Fruit fly (Drosophila melanogaster): ENCODE measurements around the gene CG7742.

CG7742 gene

DNA sequence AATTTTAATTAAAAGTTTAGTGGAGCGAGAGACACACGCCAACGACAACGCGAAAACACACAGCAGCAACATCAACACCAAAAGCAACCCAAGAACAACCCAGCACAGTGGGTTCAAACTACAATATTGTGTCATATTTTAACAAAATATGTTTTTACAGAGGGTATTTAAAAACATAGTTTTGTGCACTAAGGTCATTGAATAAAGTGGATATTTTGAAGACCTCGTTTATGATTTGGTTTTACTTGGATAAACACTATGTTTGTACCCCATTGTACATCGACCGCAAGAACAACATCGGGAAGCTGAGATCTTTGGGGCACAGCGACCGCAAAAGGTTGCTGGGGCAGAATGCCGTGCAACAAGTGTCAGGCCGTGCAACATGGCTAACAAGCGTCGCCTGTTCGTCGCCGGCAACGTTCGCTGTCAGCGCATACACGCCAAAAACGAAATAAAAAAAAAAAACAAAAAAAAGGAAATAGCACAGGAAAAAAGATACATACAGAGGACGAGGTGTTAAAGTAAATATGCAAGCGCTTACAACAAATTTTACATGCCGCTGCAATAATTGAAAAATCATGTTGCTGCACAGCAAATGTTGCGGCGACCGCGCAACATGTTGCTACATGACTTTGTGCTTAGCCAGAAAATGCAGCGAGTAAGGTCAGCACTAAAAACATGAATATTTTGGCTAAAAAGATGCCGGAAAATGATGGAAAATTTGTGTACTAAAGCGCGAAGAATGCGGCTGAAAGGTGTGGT is 46.5 kb upstream of the CG7742 start (continued):
- TF ChIP-seq CG32006 (GFP tag; optimal IDR thresholded peaks at IDR 0.05) (peak; percentile 75), CG6276 (GFP tag; optimal IDR thresholded peaks at IDR 0.05) (peak; percentile 75), CG6163 (GFP tag; IDR thresholded peaks at IDR 0.05) (peak; percentile 93), acj6 (GFP tag; optimal IDR thresholded peaks at IDR 0.05) (peak; percentile 85), Smox (GFP tag; optimal IDR thresholded peaks at IDR 0.05) (peak; percentile 90), Eip78C (GFP tag) (peak; percentile 97), achi (GFP tag; optimal IDR thresholded peaks at IDR 0.05) (peak; percentile 84), CG11762 (GFP tag; optimal IDR thresholded peaks at IDR 0.05; ENCODE audit: insufficient read depth) (peak; percentile 84), CG10631 (GFP tag; optimal IDR thresholded peaks at IDR 0.05) (peak; percentile 78), OdsH (GFP tag; optimal IDR thresholded peaks at IDR 0.05) (peak; percentile 76), topi (GFP tag; optimal IDR thresholded peaks at IDR 0.05) (peak; percentile 93), CG34406 (GFP tag; optimal IDR thresholded peaks at IDR 0.05) (peak; percentile 82), fd85E (GFP tag; optimal IDR thresholded peaks at IDR 0.05) (no peak), Ets21C (GFP tag; optimal IDR thresholded peaks at IDR 0.05) (peak; percentile 75), pdm3 (GFP tag; optimal IDR thresholded peaks at IDR 0.05) (peak; percentile 83), Hr4 (GFP tag; optimal IDR thresholded peaks at IDR 0.05) (peak; percentile 51), eg (GFP tag; IDR thresholded peaks at IDR 0.05) (peak; percentile 74), cyc (GFP tag; optimal IDR thresholded peaks at IDR 0.05) (peak; percentile 89), Met (GFP tag; optimal IDR thresholded peaks at IDR 0.05) (peak; percentile 94), CG9139 (GFP tag; optimal IDR thresholded peaks at IDR 0.05) (peak; percentile 86), Blimp-1 (GFP tag; optimal IDR thresholded peaks at IDR 0.05) (peak; percentile 67), ss (GFP tag; optimal IDR thresholded peaks at IDR 0.05) (peak; percentile 92 to 93), lz (GFP tag; optimal IDR thresholded peaks at IDR 0.05) (peak; percentile 90), Hr38 (GFP tag; optimal IDR thresholded peaks at IDR 0.05) (no peak), CG11902 (GFP tag; optimal IDR thresholded peaks at IDR 0.05) (peak; percentile 53)

- TF ChIP-seq Eip78C (GFP tag) (peak; percentile 29), CG10631 (GFP tag; optimal IDR thresholded peaks at IDR 0.05) (no peak)
Measured at dm6 chr2L:5260267-5260666, 45.4 kb upstream of the CG7742 start.

dm6 chr2L:5259076-5259843 is 44.4 kb upstream of the CG7742 start:
- TF ChIP-seq Gug (GFP tag; IDR thresholded peaks at IDR 0.05) (no peak), CG1621 (tag; optimal IDR thresholded peaks at IDR 0.05) (peak; percentile 11), dsx (GFP tag; optimal IDR thresholded peaks at IDR 0.05; ENCODE audit: poor library complexity, severe bottlenecking) (peak; percentile 35), Sox15 (GFP tag; optimal IDR thresholded peaks at IDR 0.05) (no peak), ss (GFP tag; optimal IDR thresholded peaks at IDR 0.05) (peak; percentile 41 to 77), CG6163 (GFP tag; IDR thresholded peaks at IDR 0.05) (0 out of 3 replicates have a peak, but pooled peaks have one; percentile 29), Sox14 (GFP tag; optimal IDR thresholded peaks at IDR 0.05) (no peak), CG11762 (GFP tag; optimal IDR thresholded peaks at IDR 0.05; ENCODE audit: insufficient read depth) (no peak), Sox102F (GFP tag; optimal IDR thresholded peaks at IDR 0.05) (peak; percentile 13), CG6854 (GFP tag; optimal IDR thresholded peaks at IDR 0.05) (peak; percentile 3), vri (GFP tag; optimal IDR thresholded peaks at IDR 0.05) (peak; percentile 66), CG6808 (GFP tag; optimal IDR thresholded peaks at IDR 0.05) (peak; percentile 23), CG3919 (GFP tag; optimal IDR thresholded peaks at IDR 0.05) (no peak)

Data from whole organism, prepupa.